Fruit fly (Drosophila melanogaster): Measurements from ENCODE around the gene CG42249.

dm6 chrX:11140163-11140562 is 44.1 kb downstream of the CG42249 start, which contains the start of gene ssp7:
- TF ChIP-seq CG17806 (tag; optimal IDR thresholded peaks at IDR 0.05) (no peak), EcR (GFP tag; optimal IDR thresholded peaks at IDR 0.05) (no peak), CG14655 (GFP tag; optimal IDR thresholded peaks at IDR 0.05) (no peak), CG12605 (GFP tag; IDR thresholded peaks at IDR 0.05) (no peak), fd96Ca (GFP tag; IDR thresholded peaks at IDR 0.05) (no peak)

Data from whole organism, pupa.